Fruit fly (Drosophila melanogaster): Measurements from ENCODE around the gene CG7886.

The CG7886 gene

dm6 chr3R:14674762-14675161 is 32.4 kb upstream of the CG7886 start (continued):
- TF ChIP-seq Hr51 (GFP tag; optimal IDR thresholded peaks at IDR 0.05) (peak; percentile 47 to 48), gcm (GFP tag; optimal IDR thresholded peaks at IDR 0.05) (peak; percentile 51), her (GFP tag; optimal IDR thresholded peaks at IDR 0.05) (no peak), CG4404 (GFP tag; IDR thresholded peaks at IDR 0.05) (peak; percentile 93), so (GFP tag; IDR thresholded peaks at IDR 0.05) (peak; percentile 75; the same call in 1 of the 3 replicates), ap (GFP tag; IDR thresholded peaks at IDR 0.05) (0 out of 2 replicates have a peak, but pooled peaks have one; percentile 17), ems (GFP tag; optimal IDR thresholded peaks at IDR 0.05) (no peak), CG15011 (GFP tag; optimal IDR thresholded peaks at IDR 0.05) (peak; percentile 17), Tbp (GFP tag; optimal IDR thresholded peaks at IDR 0.05) (no peak), CG3847 (GFP tag; IDR thresholded peaks at IDR 0.05) (no peak), CG5953 (GFP tag; IDR thresholded peaks at IDR 0.05) (no peak), CG34224 (GFP tag; IDR thresholded peaks at IDR 0.05; ENCODE audit: partially characterized antibody) (no peak), CG6854 (GFP tag; optimal IDR thresholded peaks at IDR 0.05) (no peak), ind (GFP tag; optimal IDR thresholded peaks at IDR 0.05) (peak; percentile 48), shn (GFP tag; optimal IDR thresholded peaks at IDR 0.05) (no peak), fd64A (GFP tag; optimal IDR thresholded peaks at IDR 0.05) (peak; percentile 4), CG18011 (GFP tag; optimal IDR thresholded peaks at IDR 0.05) (no peak), lbe (GFP tag; optimal IDR thresholded peaks at IDR 0.05) (no peak), CG32767 (GFP tag; IDR thresholded peaks at IDR 0.05) (peak; percentile 57; the same call in 1 of the 2 replicates), CG4328 (GFP tag; optimal IDR thresholded peaks at IDR 0.05) (no peak), salm (tag; optimal IDR thresholded peaks at IDR 0.05) (no peak), cato (GFP tag; optimal IDR thresholded peaks at IDR 0.05; ENCODE audit: borderline replicate concordance) (no peak), Sox100B (GFP tag; optimal IDR thresholded peaks at IDR 0.05) (peak; percentile 49), CG11696 (GFP tag; IDR thresholded peaks at IDR 0.05) (no peak), CG9797 (GFP tag; optimal IDR thresholded peaks at IDR 0.05) (no peak), dm (GFP tag; optimal IDR thresholded peaks at IDR 0.05) (no peak), Sry-δ (GFP tag; optimal IDR thresholded peaks at IDR 0.05) (peak; percentile 14), pb (GFP tag; optimal IDR thresholded peaks at IDR 0.05) (no peak), Kr (GFP tag; optimal IDR thresholded peaks at IDR 0.05) (peak; percentile 67), E2f1 (GFP tag; IDR thresholded peaks at IDR 0.05) (peak; percentile 62), Rx (GFP tag; IDR thresholded peaks at IDR 0.05) (peak; percentile 64), ac (GFP tag; optimal IDR thresholded peaks at IDR 0.05) (peak; percentile 79), kah (GFP tag; optimal IDR thresholded peaks at IDR 0.05) (peak; percentile 1), tap (tag; optimal IDR thresholded peaks at IDR 0.05) (peak; percentile 47), CG4282 (GFP tag; optimal IDR thresholded peaks at IDR 0.05) (no peak), pita (GFP tag; optimal IDR thresholded peaks at IDR 0.05) (no peak), CG7987 (GFP tag; optimal IDR thresholded peaks at IDR 0.05) (no peak), insv (GFP tag; optimal IDR thresholded peaks at IDR 0.05) (no peak), CG1832 (GFP tag; optimal IDR thresholded peaks at IDR 0.05) (no peak), Dad (GFP tag; optimal IDR thresholded peaks at IDR 0.05) (no peak), HLHmδ (GFP tag; optimal IDR thresholded peaks at IDR 0.05) (peak; percentile 12), Dref (GFP tag; IDR thresholded peaks at IDR 0.05) (no peak), CG4424 (GFP tag; optimal IDR thresholded peaks at IDR 0.05) (peak; percentile 81), Meics (GFP tag; optimal IDR thresholded peaks at IDR 0.05) (no peak), CrebB (tag; optimal IDR thresholded peaks at IDR 0.05) (no peak), jumu (GFP tag; optimal IDR thresholded peaks at IDR 0.05) (no peak), dmrt99B (tag; optimal IDR thresholded peaks at IDR 0.05) (peak; percentile 65), aop (GFP tag; IDR thresholded peaks at IDR 0.05) (no peak), Bteb2 (GFP tag; optimal IDR thresholded peaks at IDR 0.05) (no peak), nerfin-2 (GFP tag; IDR thresholded peaks at IDR 0.05; ENCODE audit: partially characterized antibody) (no peak), CG3726 (GFP tag; IDR thresholded peaks at IDR 0.05) (0 out of 3 replicates have a peak, but pooled peaks have one; percentile 67), bigmax (GFP tag; optimal IDR thresholded peaks at IDR 0.05) (no peak)

All from whole organism, embryonic.